Worm (Caenorhabditis elegans): ENCODE measurements around the gene W03C9.1.
A peak's percentile ranks its signal among the peaks of the same experiment; 100 is the strongest.

The W03C9.1 gene

DNA sequence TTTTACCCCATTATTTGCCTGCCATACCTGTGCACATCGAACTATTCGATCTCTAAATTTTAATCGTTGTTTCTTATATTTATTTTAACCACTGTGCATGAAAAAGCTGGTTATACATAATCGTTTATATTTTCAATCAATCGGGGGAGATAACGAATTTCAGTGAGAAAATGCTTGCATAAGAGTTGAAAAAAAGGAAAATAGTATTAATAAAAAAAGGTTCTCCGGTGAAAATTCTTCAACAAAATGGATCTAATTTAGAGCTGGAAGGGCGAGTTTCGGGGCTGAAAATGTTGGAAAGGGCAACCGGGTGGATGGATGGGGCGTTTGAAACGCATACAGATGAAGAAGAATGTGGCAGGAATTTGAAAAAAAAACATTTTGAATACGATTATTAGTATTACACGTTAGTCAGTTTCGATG is 44.4 kb downstream of the W03C9.1 start (continued):
- peak; percentile 60 for TF ChIP-seq tbp1 (GFP tag; optimal IDR thresholded peaks at IDR 0.05)
- peak; percentile 94 for TF ChIP-seq F49E8.2 (tag; optimal IDR thresholded peaks at IDR 0.05; ENCODE audit: insufficient read depth)
- TF ChIP-seq lir-1 (GFP tag; conservative IDR thresholded peaks at IDR 0.05) = no peak
- peak; percentile 70; the same call in 1 of the 2 replicates for TF ChIP-seq cebp-2 (GFP tag; IDR thresholded peaks at IDR 0.05)
- no peak for TF ChIP-seq F23B12.7 (tag; optimal IDR thresholded peaks at IDR 0.05; ENCODE audit: insufficient read depth)
- peak; percentile 38; the same call in 1 of the 2 replicates for TF ChIP-seq dox-1 (GFP tag; IDR thresholded peaks at IDR 0.05)
- no peak for TF ChIP-seq dpl-1 (GFP tag; optimal IDR thresholded peaks at IDR 0.05)
- TF ChIP-seq ztf-28 (GFP tag; IDR thresholded peaks at IDR 0.05) = no peak
- peak; percentile 87 for TF ChIP-seq snpc-3.4 (tag; optimal IDR thresholded peaks at IDR 0.05)
- no peak for TF ChIP-seq somi-1 (GFP tag; optimal IDR thresholded peaks at IDR 0.05)
- no peak for TF ChIP-seq F37B4.10 (GFP tag; IDR thresholded peaks at IDR 0.05)
- TF ChIP-seq nhr-80 (tag; optimal IDR thresholded peaks at IDR 0.05) = no peak
- no peak for TF ChIP-seq let-607 (tag; optimal IDR thresholded peaks at IDR 0.05)
- TF ChIP-seq Y53F4B.3 (GFP tag; IDR thresholded peaks at IDR 0.05) = no peak
- TF ChIP-seq ceh-79 (tag; optimal IDR thresholded peaks at IDR 0.05) = peak; percentile 53
- 0 out of 2 replicates have a peak, but pooled peaks have one; percentile 41 for TF ChIP-seq Y67H2A.10 (GFP tag; conservative IDR thresholded peaks at IDR 0.05)
- TF ChIP-seq rcor-1 (GFP tag; IDR thresholded peaks at IDR 0.05) = peak; percentile 56; the same call in 1 of the 2 replicates
- no peak for TF ChIP-seq gei-17 (GFP tag; optimal IDR thresholded peaks at IDR 0.05)
- no peak for TF ChIP-seq repo-1 (tag; optimal IDR thresholded peaks at IDR 0.05)
- TF ChIP-seq attf-5 (GFP tag; optimal IDR thresholded peaks at IDR 0.05) = no peak
- TF ChIP-seq K12H6.12 (tag; optimal IDR thresholded peaks at IDR 0.05) = no peak
- TF ChIP-seq let-526 (GFP tag; IDR thresholded peaks at IDR 0.05) = no peak
- TF ChIP-seq efl-1 (GFP tag; optimal IDR thresholded peaks at IDR 0.05) = peak; percentile 28
- no peak for TF ChIP-seq K11D2.4 (GFP tag; IDR thresholded peaks at IDR 0.05)
- peak; percentile 28 for TF ChIP-seq ztf-18 (tag; optimal IDR thresholded peaks at IDR 0.05)
- peak; percentile 51 for TF ChIP-seq snpc-4 (GFP tag; optimal IDR thresholded peaks at IDR 0.05)
- TF ChIP-seq snpc-4 (tag; optimal IDR thresholded peaks at IDR 0.05) = peak in 2 of 4 experiments; percentile 38 to 42
- TF ChIP-seq lsy-27 (tag; optimal IDR thresholded peaks at IDR 0.05; ENCODE audit: borderline replicate concordance, insufficient read depth) = no peak
- no peak for TF ChIP-seq hlh-26 (GFP tag; conservative IDR thresholded peaks at IDR 0.05)
- no peak for TF ChIP-seq mel-28 (tag; optimal IDR thresholded peaks at IDR 0.05; ENCODE audit: borderline replicate concordance)
- peak; percentile 72; the same call in 1 of the 2 replicates for TF ChIP-seq ceh-40 (GFP tag; IDR thresholded peaks at IDR 0.05)
- peak; percentile 90 for TF ChIP-seq snpc-1.3 (tag; optimal IDR thresholded peaks at IDR 0.05; ENCODE audit: insufficient read depth)
- TF ChIP-seq tbx-9 (tag; optimal IDR thresholded peaks at IDR 0.05; ENCODE audit: borderline replicate concordance) = peak; percentile 83
- TF ChIP-seq ceh-91 (GFP tag; IDR thresholded peaks at IDR 0.05) = no peak
- no peak for TF ChIP-seq akir-1 (GFP tag; optimal IDR thresholded peaks at IDR 0.05)
- TF ChIP-seq die-1 (tag; optimal IDR thresholded peaks at IDR 0.05) = peak; percentile 57
- TF ChIP-seq Y79H2A.3 (GFP tag; conservative IDR thresholded peaks at IDR 0.05) = peak; percentile 91; the same call in 1 of the 2 replicates
- TF ChIP-seq cebp-1 (GFP tag; IDR thresholded peaks at IDR 0.05) = no peak
- peak; percentile 72 for TF ChIP-seq cebp-1 (tag; optimal IDR thresholded peaks at IDR 0.05)
- TF ChIP-seq C06A6.2 (GFP tag; conservative IDR thresholded peaks at IDR 0.05) = no peak
- peak; percentile 82 for TF ChIP-seq tlf-1 (GFP tag; optimal IDR thresholded peaks at IDR 0.05)
- TF ChIP-seq ceh-100 (GFP tag; IDR thresholded peaks at IDR 0.05) = peak; percentile 64
- peak; percentile 83 for TF ChIP-seq lin-54 (GFP tag; optimal IDR thresholded peaks at IDR 0.05)
- TF ChIP-seq bed-1 (GFP tag; IDR thresholded peaks at IDR 0.05) = 0 out of 2 replicates have a peak, but pooled peaks have one; percentile 54
- TF ChIP-seq F57C9.4 (tag; optimal IDR thresholded peaks at IDR 0.05) = no peak
- peak; percentile 84 for TF ChIP-seq attf-6 (GFP tag; IDR thresholded peaks at IDR 0.05)

Measured in whole organism, young adult.